Worm (Caenorhabditis elegans): Measurements from ENCODE around the gene T27A10.6.
A peak's percentile ranks its signal among the peaks of the same experiment; 100 is the strongest.

Gene T27A10.6

ce11 chrX:3605727-3606126 is 9.6 kb upstream of the T27A10.6 start, which contains the start of gene C18B2.4 (continued):
- TF ChIP-seq ctbp-1 (GFP tag; IDR thresholded peaks at IDR 0.05) (peak; percentile 65; the same call in 1 of the 2 replicates), ztf-11 (tag; optimal IDR thresholded peaks at IDR 0.05) (no peak), T20F7.1 (GFP tag; optimal IDR thresholded peaks at IDR 0.05) (no peak), unc-62 (GFP tag; optimal IDR thresholded peaks at IDR 0.05 in 1 of 2) (peak in 1 of 2 experiments; percentile 53), unc-62 (tag; optimal IDR thresholded peaks at IDR 0.05) (no peak), php-3 (GFP tag; IDR thresholded peaks at IDR 0.05) (no peak), nhr-25 (tag; optimal IDR thresholded peaks at IDR 0.05; ENCODE audit: borderline replicate concordance, insufficient read depth) (peak; percentile 13), zip-2 (tag; optimal IDR thresholded peaks at IDR 0.05) (no peak), hmg-1.1 (GFP tag; IDR thresholded peaks at IDR 0.05) (peak; percentile 83), nhr-42 (GFP tag; IDR thresholded peaks at IDR 0.05) (no peak), hlh-30 (tag; optimal IDR thresholded peaks at IDR 0.05; ENCODE audit: insufficient read depth) (peak; percentile 97), dmd-6 (GFP tag; IDR thresholded peaks at IDR 0.05) (peak; percentile 75), mdt-29 (GFP tag; IDR thresholded peaks at IDR 0.05) (no peak), lin-29 (GFP tag; IDR thresholded peaks at IDR 0.05) (no peak), F10B5.3 (tag; optimal IDR thresholded peaks at IDR 0.05) (no peak), spr-3 (GFP tag; optimal IDR thresholded peaks at IDR 0.05) (no peak), jun-1 (tag; optimal IDR thresholded peaks at IDR 0.05) (no peak), mep-1 (tag; optimal IDR thresholded peaks at IDR 0.05) (peak; percentile 78), daf-16 (GFP tag; optimal IDR thresholded peaks at IDR 0.05) (no peak), daf-16 (tag; optimal IDR thresholded peaks at IDR 0.05) (peak; percentile 79), nhr-11 (tag; optimal IDR thresholded peaks at IDR 0.05) (peak; percentile 76), zfp-3 (GFP tag; conservative IDR thresholded peaks at IDR 0.05) (no peak), skn-1 (tag; optimal IDR thresholded peaks at IDR 0.05) (no peak), ceh-20 (GFP tag; IDR thresholded peaks at IDR 0.05) (peak; percentile 87), nhr-102 (tag; optimal IDR thresholded peaks at IDR 0.05) (peak; percentile 12), mxl-3 (GFP tag; optimal IDR thresholded peaks at IDR 0.05) (peak; percentile 95), lin-13 (GFP tag; optimal IDR thresholded peaks at IDR 0.05) (peak; percentile 66), lsy-2 (tag; optimal IDR thresholded peaks at IDR 0.05) (peak; percentile 24 to 80), dpl-1 (GFP tag; optimal IDR thresholded peaks at IDR 0.05) (peak; percentile 28), hlh-11 (tag; optimal IDR thresholded peaks at IDR 0.05) (peak; percentile 87), aha-1 (tag) (peak; percentile 98), vab-7 (GFP tag; IDR thresholded peaks at IDR 0.05) (peak; percentile 40; the same call in 1 of the 2 replicates), daf-8 (GFP tag; IDR thresholded peaks at IDR 0.05) (no peak)

DNA sequence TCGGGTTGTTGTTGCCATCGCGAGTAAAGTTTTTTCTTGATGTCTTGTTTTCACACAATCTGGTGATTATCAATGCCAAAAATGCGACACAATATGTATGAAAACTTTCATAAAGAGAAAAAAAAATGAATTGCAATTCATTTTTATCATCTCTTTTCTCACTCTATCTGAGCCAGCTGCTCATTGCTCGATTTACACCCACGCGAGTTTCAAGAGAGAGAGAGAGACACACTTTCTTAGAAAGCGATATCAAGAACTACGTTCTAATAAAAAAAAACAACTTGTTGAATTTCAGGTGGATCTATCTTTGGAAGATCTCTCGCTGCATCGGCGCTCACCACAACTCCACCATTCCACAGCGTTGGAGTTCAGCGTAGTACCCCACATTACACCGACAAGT is 6.5 kb upstream of the T27A10.6 start:
- no peak for TF ChIP-seq dmd-6 (GFP tag; IDR thresholded peaks at IDR 0.05)
- TF ChIP-seq lin-39 (tag; optimal IDR thresholded peaks at IDR 0.05) = no peak
- no peak for TF ChIP-seq ctbp-1 (GFP tag; IDR thresholded peaks at IDR 0.05)
- TF ChIP-seq attf-4 (tag; optimal IDR thresholded peaks at IDR 0.05) = no peak
- TF ChIP-seq sdz-12 (GFP tag; optimal IDR thresholded peaks at IDR 0.05) = no peak
- no peak for TF ChIP-seq lin-13 (GFP tag; optimal IDR thresholded peaks at IDR 0.05)
- TF ChIP-seq lsy-2 (tag; optimal IDR thresholded peaks at IDR 0.05) = no peak

- TF ChIP-seq lin-13 (GFP tag; optimal IDR thresholded peaks at IDR 0.05) (no peak), D1046.2 (GFP tag; IDR thresholded peaks at IDR 0.05) (no peak), unc-62 (GFP tag; optimal IDR thresholded peaks at IDR 0.05 in 1 of 2) (peak in 1 of 2 experiments; percentile 87), unc-62 (tag; optimal IDR thresholded peaks at IDR 0.05) (no peak), ceh-20 (GFP tag; IDR thresholded peaks at IDR 0.05) (no peak)
These were observed 5.4 kb upstream of the T27A10.6 start, which contains the start of gene C18B2.3 for ce11 chrX:3601531-3601930. Gene C18B2.3, plus strand, starts transcription at chrX:3601831.

DNA sequence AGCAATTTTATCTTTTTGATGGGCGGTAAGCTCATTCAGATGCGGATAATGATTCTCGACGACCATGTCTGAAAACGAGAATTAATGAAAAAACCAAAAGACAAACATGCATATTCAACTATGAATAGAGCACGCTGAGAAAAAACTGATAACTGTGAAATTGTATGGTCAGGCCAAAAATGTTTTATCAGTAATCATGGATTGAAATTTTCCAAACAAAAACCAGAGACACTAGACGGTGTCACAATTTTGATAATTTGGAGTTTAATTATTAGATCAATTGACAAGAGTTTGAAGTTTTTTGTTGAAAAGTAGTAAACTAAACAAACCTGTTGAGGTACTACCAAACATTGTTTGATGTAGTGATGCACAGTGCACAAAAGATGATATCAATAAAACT is 4.2 kb upstream of the T27A10.6 start, which contains the start of gene cgr-1:
Gene cgr-1, minus strand, starts transcription at position 68 of the 400 bp plus-strand sequence.
- TF ChIP-seq sdz-12 (GFP tag; optimal IDR thresholded peaks at IDR 0.05) (no peak), nhr-6 (tag; optimal IDR thresholded peaks at IDR 0.05) (no peak), dmd-6 (GFP tag; IDR thresholded peaks at IDR 0.05) (peak; percentile 13; the same call in 1 of the 2 replicates), attf-4 (tag; optimal IDR thresholded peaks at IDR 0.05) (no peak), nhr-28 (tag; optimal IDR thresholded peaks at IDR 0.05) (peak; percentile 57), mxl-2 (GFP tag; conservative IDR thresholded peaks at IDR 0.05) (no peak), ceh-32 (tag; optimal IDR thresholded peaks at IDR 0.05; ENCODE audit: poor library complexity) (no peak), ZK337.2 (GFP tag; IDR thresholded peaks at IDR 0.05) (no peak), lin-29 (GFP tag; IDR thresholded peaks at IDR 0.05) (no peak), nhr-111 (GFP tag; optimal IDR thresholded peaks at IDR 0.05) (no peak), fos-1 (tag; optimal IDR thresholded peaks at IDR 0.05) (no peak), daf-16 (GFP tag; optimal IDR thresholded peaks at IDR 0.05) (no peak), daf-16 (tag; optimal IDR thresholded peaks at IDR 0.05) (peak; percentile 80), aha-1 (tag) (no peak), Y75B8A.6 (GFP tag; IDR thresholded peaks at IDR 0.05) (no peak), nhr-77 (tag; optimal IDR thresholded peaks at IDR 0.05) (no peak), zag-1 (tag; optimal IDR thresholded peaks at IDR 0.05) (no peak), php-3 (GFP tag; IDR thresholded peaks at IDR 0.05) (no peak)
